Fruit fly (Drosophila melanogaster): ENCODE results near the gene Mst84B.

Mst84B gene

DNA sequence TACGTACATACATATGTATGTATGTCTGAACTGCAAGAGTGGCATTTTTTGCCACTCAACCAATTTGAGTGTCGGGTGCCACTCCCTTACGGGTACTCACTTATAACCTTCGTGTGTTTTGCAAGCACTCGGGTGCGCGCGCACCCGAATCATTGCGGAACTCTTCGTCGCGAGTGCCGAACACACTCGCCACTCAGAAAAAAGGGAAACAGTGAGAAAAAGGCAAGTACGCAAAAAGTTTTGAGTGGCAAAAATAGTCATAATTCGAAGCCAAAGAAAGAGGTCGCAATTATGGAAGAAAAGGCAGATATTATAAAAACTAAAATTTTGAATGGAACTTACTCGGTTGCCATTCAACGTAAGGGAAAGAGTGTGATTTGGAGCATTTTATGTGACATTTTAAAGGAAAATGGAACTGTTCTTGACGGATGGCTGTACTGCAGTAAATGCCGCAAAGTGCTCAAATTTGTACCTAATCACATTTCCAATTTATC lies 28.4 kb downstream of the Mst84B start (continued):
- TF ChIP-seq bab2 (GFP tag; optimal IDR thresholded peaks at IDR 0.05) (no peak), Sin3A (optimal IDR thresholded peaks at IDR 0.05) (no peak), sug (tag; optimal IDR thresholded peaks at IDR 0.05) (peak; percentile 40), Scr (GFP tag; IDR thresholded peaks at IDR 0.05; ENCODE audit: partially characterized antibody) (no peak), sens (GFP tag) (no peak), kni (GFP tag; optimal IDR thresholded peaks at IDR 0.05) (no peak), CG1602 (GFP tag; optimal IDR thresholded peaks at IDR 0.05) (no peak)

DNA sequence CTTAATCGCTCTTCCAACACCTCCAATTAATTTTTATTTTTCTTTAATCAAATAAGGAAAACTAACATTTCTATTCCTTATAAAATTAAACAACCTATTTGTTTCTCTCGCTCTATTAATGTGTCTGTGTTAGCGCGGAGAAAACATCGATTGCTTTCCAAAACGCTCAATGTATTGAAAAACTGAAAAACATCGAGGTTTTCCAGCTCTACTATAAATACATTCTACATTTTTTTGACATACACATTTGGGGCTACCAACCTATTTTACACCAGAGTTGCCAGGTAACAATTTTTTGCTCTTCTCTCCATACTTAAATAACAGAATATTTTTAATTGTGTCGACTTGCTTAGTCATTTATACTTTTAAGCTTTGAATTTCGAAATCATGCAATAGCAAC lies 29.9 kb downstream of the Mst84B start:
- TF ChIP-seq CG5180 (GFP tag; optimal IDR thresholded peaks at IDR 0.05) (no peak), chif (GFP tag; optimal IDR thresholded peaks at IDR 0.05) (peak in 1 of 2 experiments; percentile 7), CG17385 (GFP tag; optimal IDR thresholded peaks at IDR 0.05) (no peak), lmd (GFP tag; IDR thresholded peaks at IDR 0.05) (no peak), odd (GFP tag; optimal IDR thresholded peaks at IDR 0.05) (no peak), CG9876 (GFP tag; optimal IDR thresholded peaks at IDR 0.05) (no peak), croc (GFP tag; conservative IDR thresholded peaks at IDR 0.05) (no peak), nerfin-1 (tag; optimal IDR thresholded peaks at IDR 0.05) (no peak), CG15514 (GFP tag; optimal IDR thresholded peaks at IDR 0.05) (peak; percentile 52), CrebB (tag; optimal IDR thresholded peaks at IDR 0.05) (no peak), BEAF-32 (GFP tag; optimal IDR thresholded peaks at IDR 0.05) (peak; percentile 71), MESR4 (GFP tag; optimal IDR thresholded peaks at IDR 0.05) (peak; percentile 43), slou (GFP tag; optimal IDR thresholded peaks at IDR 0.05) (no peak), crc (GFP tag; optimal IDR thresholded peaks at IDR 0.05) (no peak), CG12391 (tag; optimal IDR thresholded peaks at IDR 0.05) (peak; percentile 57), row (GFP tag; IDR thresholded peaks at IDR 0.05) (peak; percentile 64), Dip2 (GFP tag; IDR thresholded peaks at IDR 0.05) (no peak), fru (optimal IDR thresholded peaks at IDR 0.05) (no peak), Stat92E (GFP tag; optimal IDR thresholded peaks at IDR 0.05) (no peak), stwl (tag; optimal IDR thresholded peaks at IDR 0.05) (peak; percentile 99), Ssrp (tag; optimal IDR thresholded peaks at IDR 0.05) (no peak), CG12219 (GFP tag; optimal IDR thresholded peaks at IDR 0.05) (no peak), NFAT (GFP tag; IDR thresholded peaks at IDR 0.05) (no peak), Abd-B (GFP tag; optimal IDR thresholded peaks at IDR 0.05) (peak; percentile 18), pnt (GFP tag; optimal IDR thresholded peaks at IDR 0.05) (no peak), CG6683 (GFP tag; optimal IDR thresholded peaks at IDR 0.05) (no peak), Xrp1 (GFP tag; IDR thresholded peaks at IDR 0.05) (no peak; the same call in 1 of the 2 replicates), Dek (tag; optimal IDR thresholded peaks at IDR 0.05) (peak; percentile 45), CG16813 (GFP tag; IDR thresholded peaks at IDR 0.05; ENCODE audit: partially characterized antibody) (peak; percentile 69), CG12659 (GFP tag; optimal IDR thresholded peaks at IDR 0.05) (peak; percentile 74), Pdp1 (GFP tag; optimal IDR thresholded peaks at IDR 0.05) (peak; percentile 5 to 66), ro (GFP tag; IDR thresholded peaks at IDR 0.05) (no peak), CG7786 (GFP tag; optimal IDR thresholded peaks at IDR 0.05) (no peak), caup (GFP tag; optimal IDR thresholded peaks at IDR 0.05; ENCODE audit: severe bottlenecking) (no peak), CG6791 (GFP tag; IDR thresholded peaks at IDR 0.05; ENCODE audit: partially characterized antibody) (peak; percentile 87), gcm2 (GFP tag; optimal IDR thresholded peaks at IDR 0.05) (no peak), da (GFP tag; optimal IDR thresholded peaks at IDR 0.05) (no peak), CG18764 (GFP tag; optimal IDR thresholded peaks at IDR 0.05) (no peak), Deaf1 (tag; optimal IDR thresholded peaks at IDR 0.05) (no peak), CG6654 (GFP tag; optimal IDR thresholded peaks at IDR 0.05) (no peak), Mad (GFP tag; optimal IDR thresholded peaks at IDR 0.05) (no peak), knrl (GFP tag; IDR thresholded peaks at IDR 0.05; ENCODE audit: partially characterized antibody) (peak; percentile 70; the same call in 2 of the 3 replicates)

Measured in whole organism, embryonic.